Fruit fly (Drosophila melanogaster) whole organism, prepupa: Measurements from ENCODE around the gene CG3546.
A peak's percentile ranks its signal among the peaks of the same experiment; 100 is the strongest.

Source experiments
- CG10631 ChIP-seq: fragments of 200-800 bp; sonication (Bioruptor generic); optimal IDR thresholded peaks from 2 replicates; lab custom pipeline; 2016; ENCODE audit warnings: missing biosample characterization, missing genetic modification characterization
- CG10669 ChIP-seq: fragments of 200-800 bp; sonication (Bioruptor generic); optimal IDR thresholded peaks from 3 replicates; lab custom pipeline; 2018; ENCODE audit warnings: missing biosample characterization, mild to moderate bottlenecking, missing genetic modification characterization, moderate library complexity
- CG11762 ChIP-seq: fragments of 200-800 bp; sonication (Bioruptor generic); optimal IDR thresholded peaks from 3 replicates; lab custom pipeline; 2016; ENCODE audit warnings: missing biosample characterization, missing genetic modification characterization; ENCODE audit not compliant: insufficient read depth
- CG15336 ChIP-seq: fragments of 200-800 bp; sonication (Bioruptor generic); IDR thresholded peaks from 2 replicates; pipeline ENCODE4 v1.3.6; 2022; ENCODE audit warnings: missing biosample characterization, missing genetic modification characterization
- CG1621 ChIP-seq: fragments of 200-800 bp; sonication (Bioruptor generic); optimal IDR thresholded peaks from 3 replicates; lab custom pipeline; 2018; ENCODE audit warnings: missing biosample characterization, mild to moderate bottlenecking, missing genetic modification characterization
- CG3032 ChIP-seq: fragments of 200-800 bp; optimal IDR thresholded peaks from 2 replicates; lab custom pipeline; 2019; ENCODE audit warnings: missing biosample characterization, mild to moderate bottlenecking, missing genetic modification characterization, moderate library complexity
- CG31627 ChIP-seq: fragments of 200-800 bp; sonication (Bioruptor generic); optimal IDR thresholded peaks from 3 replicates; lab custom pipeline; 2016; ENCODE audit warnings: missing biosample characterization, missing genetic modification characterization
- CG32006 ChIP-seq: fragments of 200-800 bp; sonication (Bioruptor generic); optimal IDR thresholded peaks from 3 replicates; lab custom pipeline; 2017; ENCODE audit warnings: missing biosample characterization, mild to moderate bottlenecking, missing genetic modification characterization
- CG34406 ChIP-seq: fragments of 200-800 bp; sonication (Bioruptor generic); optimal IDR thresholded peaks from 3 replicates; lab custom pipeline; 2016; ENCODE audit warnings: missing biosample characterization, missing genetic modification characterization
- CG3919 ChIP-seq: fragments of 200-800 bp; sonication (Bioruptor generic); optimal IDR thresholded peaks from 3 replicates; lab custom pipeline; 2016; ENCODE audit warnings: missing biosample characterization, missing genetic modification characterization
- CG6163 ChIP-seq: fragments of 200-800 bp; sonication (Bioruptor generic); IDR thresholded peaks from 3 replicates; pipeline ENCODE4 v1.3.6; 2022; ENCODE audit warnings: missing biosample characterization, missing genetic modification characterization
- CG6276 ChIP-seq: fragments of 200-800 bp; sonication (Bioruptor generic); optimal IDR thresholded peaks from 2 replicates; lab custom pipeline; 2017; ENCODE audit warnings: missing biosample characterization, mild to moderate bottlenecking, missing genetic modification characterization
- CG6792 ChIP-seq: fragments of 200-800 bp; sonication (Bioruptor generic); optimal IDR thresholded peaks from 3 replicates; lab custom pipeline; 2016; ENCODE audit warnings: missing biosample characterization, missing genetic modification characterization
- CG6808 ChIP-seq: fragments of 200-800 bp; sonication (Bioruptor generic); optimal IDR thresholded peaks from 3 replicates; lab custom pipeline; 2017; ENCODE audit warnings: missing biosample characterization, missing genetic modification characterization, mild to moderate bottlenecking, moderate library complexity, missing genetic modification reagents
- CG6854 ChIP-seq: fragments of 200-800 bp; sonication (Bioruptor generic); optimal IDR thresholded peaks from 2 replicates; lab custom pipeline; 2017; ENCODE audit warnings: missing biosample characterization, mild to moderate bottlenecking, missing genetic modification characterization
- CG8319 ChIP-seq: fragments of 200-800 bp; sonication (Bioruptor generic); optimal IDR thresholded peaks from 3 replicates; lab custom pipeline; 2016; ENCODE audit warnings: missing biosample characterization, missing genetic modification characterization
- CG9139 ChIP-seq: fragments of 200-800 bp; sonication (Bioruptor generic); optimal IDR thresholded peaks from 3 replicates; lab custom pipeline; 2017; ENCODE audit warnings: missing biosample characterization, mild to moderate bottlenecking, missing genetic modification characterization
- Eip75B ChIP-seq: fragments of 200-800 bp; sonication (Bioruptor generic); optimal IDR thresholded peaks from 3 replicates; lab custom pipeline; 2016; ENCODE audit warnings: missing biosample characterization, missing genetic modification characterization
- Eip78C ChIP-seq: fragments of 200-800 bp; sonication (Bioruptor generic); peaks from one replicate; lab custom pipeline; 2016; ENCODE audit warnings: missing biosample characterization, missing genetic modification characterization
- Eip93F ChIP-seq: fragments of 200-800 bp; sonication (Bioruptor generic); optimal IDR thresholded peaks from 2 replicates; lab custom pipeline; 2016; ENCODE audit warnings: missing biosample characterization, mild to moderate bottlenecking, missing genetic modification characterization
- Ets21C ChIP-seq: fragments of 200-800 bp; sonication (Bioruptor generic); optimal IDR thresholded peaks from 3 replicates; lab custom pipeline; 2016; ENCODE audit warnings: missing biosample characterization, missing genetic modification characterization
- Hr38 ChIP-seq: sonication (Bioruptor generic); optimal IDR thresholded peaks from 2 replicates; lab custom pipeline; 2016; ENCODE audit warnings: missing biosample characterization, missing genetic modification characterization
- Hr39 ChIP-seq: fragments of 200-800 bp; sonication (Bioruptor generic); optimal IDR thresholded peaks from 2 replicates; lab custom pipeline; 2016; ENCODE audit warnings: missing biosample characterization, missing genetic modification characterization
- Hr4 ChIP-seq: fragments of 200-800 bp; sonication (Bioruptor generic); optimal IDR thresholded peaks from 3 replicates; lab custom pipeline; 2016; ENCODE audit warnings: missing biosample characterization, missing genetic modification characterization
- Lpt ChIP-seq: fragments of 200-800 bp; sonication (Bioruptor generic); optimal IDR thresholded peaks from 3 replicates; lab custom pipeline; 2016; ENCODE audit warnings: missing biosample characterization, missing genetic modification characterization
- Met ChIP-seq: fragments of 200-800 bp; sonication (Bioruptor generic); optimal IDR thresholded peaks from 3 replicates; lab custom pipeline; 2016; ENCODE audit warnings: missing biosample characterization, missing genetic modification characterization
- OdsH ChIP-seq: fragments of 200-800 bp; sonication (Bioruptor generic); optimal IDR thresholded peaks from 3 replicates; lab custom pipeline; 2016; ENCODE audit warnings: missing biosample characterization, missing genetic modification characterization
- Smox ChIP-seq: fragments of 200-800 bp; sonication (Bioruptor generic); optimal IDR thresholded peaks from 3 replicates; lab custom pipeline; 2016; ENCODE audit warnings: missing biosample characterization, missing genetic modification characterization
- Sox102F ChIP-seq: fragments of 200-800 bp; sonication (Bioruptor generic); optimal IDR thresholded peaks from 2 replicates; lab custom pipeline; 2016; ENCODE audit warnings: missing biosample characterization, mild to moderate bottlenecking, missing genetic modification characterization
- Sox14 ChIP-seq: fragments of 200-800 bp; sonication (Bioruptor generic); optimal IDR thresholded peaks from 3 replicates; lab custom pipeline; 2016; ENCODE audit warnings: missing biosample characterization, missing genetic modification characterization
- Sox15 ChIP-seq: fragments of 200-800 bp; sonication (Bioruptor generic); optimal IDR thresholded peaks from 3 replicates; lab custom pipeline; 2016; ENCODE audit warnings: missing biosample characterization, missing genetic modification characterization
- achi ChIP-seq: fragments of 200-800 bp; sonication (Bioruptor generic); optimal IDR thresholded peaks from 3 replicates; lab custom pipeline; 2016; ENCODE audit warnings: missing biosample characterization, missing genetic modification characterization
- acj6 ChIP-seq: fragments of 200-800 bp; sonication (Bioruptor generic); optimal IDR thresholded peaks from 3 replicates; lab custom pipeline; 2016; ENCODE audit warnings: missing biosample characterization, missing genetic modification characterization
- cyc ChIP-seq: fragments of 200-800 bp; sonication (Bioruptor generic); optimal IDR thresholded peaks from 3 replicates; lab custom pipeline; 2016; ENCODE audit warnings: missing biosample characterization, missing genetic modification characterization
- dac ChIP-seq: fragments of 200-800 bp; sonication (Bioruptor generic); optimal IDR thresholded peaks from 2 replicates; lab custom pipeline; 2017; ENCODE audit warnings: missing biosample characterization, mild to moderate bottlenecking, missing genetic modification characterization
- dsx ChIP-seq: fragments of 200-800 bp; optimal IDR thresholded peaks from 3 replicates; lab custom pipeline; 2019; ENCODE audit warnings: missing biosample characterization, mild to moderate bottlenecking, missing genetic modification characterization, moderate library complexity; ENCODE audit not compliant: poor library complexity, severe bottlenecking
- eg ChIP-seq: fragments of 200-800 bp; sonication (Bioruptor generic); IDR thresholded peaks from 3 replicates; pipeline ENCODE4 v1.3.6; 2022; ENCODE audit warnings: missing biosample characterization, missing genetic modification characterization
- fd59A ChIP-seq: fragments of 200-800 bp; sonication (Bioruptor generic); optimal IDR thresholded peaks from 2 replicates; lab custom pipeline; 2017; ENCODE audit warnings: missing biosample characterization, mild to moderate bottlenecking, missing genetic modification characterization, missing genetic modification reagents
- fd85E ChIP-seq: fragments of 200-800 bp; sonication (Bioruptor generic); optimal IDR thresholded peaks from 3 replicates; lab custom pipeline; 2016; ENCODE audit warnings: missing biosample characterization, missing genetic modification characterization
- lz ChIP-seq: fragments of 200-800 bp; sonication (Bioruptor generic); optimal IDR thresholded peaks from 3 replicates; lab custom pipeline; 2016; ENCODE audit warnings: missing biosample characterization, missing genetic modification characterization
- pdm3 ChIP-seq: fragments of 200-800 bp; sonication (Bioruptor generic); optimal IDR thresholded peaks from 3 replicates; lab custom pipeline; 2016; ENCODE audit warnings: missing biosample characterization, missing genetic modification characterization
- salr ChIP-seq, 2 experiments: fragments of 200-800 bp; sonication (Bioruptor generic); optimal IDR thresholded peaks; 3 replicates each; lab custom pipeline; 2016 to 2018; ENCODE audit warnings: missing biosample characterization in 2 of 2, missing genetic modification characterization in 2 of 2, mild to moderate bottlenecking in 1 of 2
- svp ChIP-seq: fragments of 200-800 bp; sonication (Bioruptor generic); peaks from one replicate; lab custom pipeline; 2016; ENCODE audit warnings: missing biosample characterization, missing genetic modification characterization
- vri ChIP-seq: fragments of 200-800 bp; sonication (Bioruptor generic); optimal IDR thresholded peaks from 3 replicates; lab custom pipeline; 2016; ENCODE audit warnings: missing biosample characterization, mild to moderate bottlenecking, missing genetic modification characterization

Gene CG3546

dm6 chrX:4564962-4565361, 7.1 kb downstream of the CG3546 start:
- TF ChIP-seq cyc (no peak), CG3032 (no peak), svp (peak; percentile 12), CG6792 (GFP tag; lab: Kevin White, UChicago) (no peak), CG6808 (no peak), Hr38 (GFP tag; lab: Kevin White, UChicago) (no peak), Hr39 (GFP tag; lab: Kevin White, UChicago) (no peak), CG15336 (no peak), Eip78C (GFP tag; lab: Kevin White, UChicago) (peak; percentile 43), Eip93F (GFP tag; lab: Kevin White, UChicago) (no peak)
- TF ChIP-seq, all 60 proteins: peak for 2

dm6 chrX:4571829-4572228, 14.0 kb downstream of the CG3546 start, which contains the start of gene CG12684:
Gene CG12684, minus strand, starts transcription at chrX:4571929.
- TF ChIP-seq OdsH, result no peak
- no peak for TF ChIP-seq CG1621
- no peak for TF ChIP-seq pdm3
- TF ChIP-seq CG9139 (GFP tag; lab: Kevin White, UChicago), result no peak
- no peak for TF ChIP-seq cyc
- TF ChIP-seq Sox15 (GFP tag; lab: Kevin White, UChicago), result no peak
- no peak for TF ChIP-seq CG10631 (GFP tag; lab: Kevin White, UChicago)
- TF ChIP-seq lz (GFP tag; lab: Kevin White, UChicago), result no peak
- TF ChIP-seq achi, result no peak
- no peak for TF ChIP-seq CG11762
- no peak for TF ChIP-seq salr (GFP tag; optimal IDR thresholded peaks at IDR 0.05; lab: Kevin White, UChicago)
- TF ChIP-seq CG6792 (GFP tag; lab: Kevin White, UChicago), result no peak
- TF ChIP-seq Smox (GFP tag; lab: Kevin White, UChicago), result no peak

- TF ChIP-seq CG31627 (GFP tag; lab: Kevin White, UChicago), result no peak
- TF ChIP-seq Sox15 (GFP tag; lab: Kevin White, UChicago), result no peak
- TF ChIP-seq Ets21C (GFP tag; lab: Kevin White, UChicago), result no peak
- no peak for TF ChIP-seq vri
- TF ChIP-seq CG3919 (GFP tag; lab: Kevin White, UChicago), result peak; percentile 7
- peak; percentile 32 for TF ChIP-seq Eip78C (GFP tag; lab: Kevin White, UChicago)
- TF ChIP-seq CG6163 (GFP tag; lab: Robert Waterston, UW), result 0 out of 3 replicates have a peak, but pooled peaks have one; percentile 42
- peak; percentile 53 for TF ChIP-seq svp
- TF ChIP-seq Eip93F (GFP tag; lab: Kevin White, UChicago), result no peak
Measured at dm6 chrX:4573971-4574370, 16.1 kb downstream of the CG3546 start.

dm6 chrX:4581769-4582168, 23.9 kb downstream of the CG3546 start:
- TF ChIP-seq dac (GFP tag; lab: Kevin White, UChicago), result no peak
- no peak for TF ChIP-seq CG6792 (GFP tag; lab: Kevin White, UChicago)
- peak; percentile 58 for TF ChIP-seq Eip78C (GFP tag; lab: Kevin White, UChicago)
- no peak for TF ChIP-seq Eip93F (GFP tag; lab: Kevin White, UChicago)
- peak; percentile 54; the same call in 1 of the 3 replicates for TF ChIP-seq CG6163 (GFP tag; lab: Robert Waterston, UW)
- TF ChIP-seq CG1621, result no peak
- peak; percentile 3 for TF ChIP-seq CG31627 (GFP tag; lab: Kevin White, UChicago)
- TF ChIP-seq CG34406, result no peak
- peak; percentile 14 for TF ChIP-seq achi
- TF ChIP-seq Sox15 (GFP tag; lab: Kevin White, UChicago), result no peak
- peak; percentile 21 for TF ChIP-seq CG32006 (GFP tag; lab: Kevin White, UChicago)
- no peak for TF ChIP-seq salr (GFP tag; optimal IDR thresholded peaks at IDR 0.05; lab: Kevin White, UChicago)
- TF ChIP-seq CG9139 (GFP tag; lab: Kevin White, UChicago), result no peak
- peak; percentile 29 for TF ChIP-seq CG10631 (GFP tag; lab: Kevin White, UChicago)
- no peak for TF ChIP-seq fd59A (GFP tag; lab: Kevin White, UChicago)
- TF ChIP-seq Eip75B (GFP tag; lab: Kevin White, UChicago), result no peak
- TF ChIP-seq CG3032, result no peak
- TF ChIP-seq CG8319 (GFP tag; lab: Kevin White, UChicago), result no peak
- TF ChIP-seq CG3919 (GFP tag; lab: Kevin White, UChicago), result peak; percentile 7
- no peak for TF ChIP-seq fd85E (GFP tag; lab: Kevin White, UChicago)
- no peak for TF ChIP-seq Lpt
- no peak for TF ChIP-seq CG6854 (GFP tag; lab: Kevin White, UChicago)
- no peak for TF ChIP-seq CG10669 (GFP tag; lab: Kevin White, UChicago)
- peak; percentile 24 for TF ChIP-seq Sox102F
- peak; percentile 3 for TF ChIP-seq lz (GFP tag; lab: Kevin White, UChicago)
- no peak for TF ChIP-seq Hr4 (GFP tag; lab: Kevin White, UChicago)
- TF ChIP-seq eg (GFP tag; lab: Robert Waterston, UW), result 0 out of 3 replicates have a peak, but pooled peaks have one; percentile 23
- TF ChIP-seq CG6808, result no peak
- TF ChIP-seq Met (GFP tag; lab: Kevin White, UChicago), result peak; percentile 36
- no peak for TF ChIP-seq Sox14 (GFP tag; lab: Kevin White, UChicago)
- TF ChIP-seq CG11762, result no peak
- no peak for TF ChIP-seq dsx
- no peak for TF ChIP-seq CG6276 (GFP tag; lab: Kevin White, UChicago)
- TF ChIP-seq Smox (GFP tag; lab: Kevin White, UChicago), result no peak
- TF ChIP-seq acj6 (GFP tag; lab: Kevin White, UChicago), result no peak
